Fruit fly (Drosophila melanogaster): ENCODE results near the gene msk.

Gene msk

DNA sequence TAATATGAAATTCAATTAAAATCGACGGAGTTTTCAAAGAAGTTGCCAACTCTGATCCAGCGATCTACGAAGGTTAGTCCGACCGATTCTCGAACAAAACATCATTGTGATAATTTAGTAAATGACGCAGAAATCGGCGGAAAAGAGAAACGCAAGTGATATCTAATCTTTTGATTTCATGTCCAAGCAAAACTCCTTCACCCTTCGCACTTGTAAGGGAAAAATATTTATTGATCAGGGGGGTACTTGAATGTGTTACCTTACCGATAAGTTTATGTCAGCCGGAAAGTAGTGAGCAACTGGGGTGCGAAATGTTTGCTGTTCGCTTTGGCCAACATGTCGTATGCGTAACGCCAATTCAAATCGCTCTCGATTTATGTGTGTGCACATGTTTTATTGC, 18.9 kb upstream of the msk start:
- TF ChIP-seq CG34376 (GFP tag; optimal IDR thresholded peaks at IDR 0.05) (peak; percentile 86), grn (GFP tag; optimal IDR thresholded peaks at IDR 0.05) (peak; percentile 28), sug (tag; optimal IDR thresholded peaks at IDR 0.05) (peak; percentile 91), YL-1 (GFP tag; optimal IDR thresholded peaks at IDR 0.05) (no peak), CG12942 (GFP tag; optimal IDR thresholded peaks at IDR 0.05) (no peak), exex (tag; optimal IDR thresholded peaks at IDR 0.05) (peak; percentile 74), mirr (GFP tag; optimal IDR thresholded peaks at IDR 0.05) (peak; percentile 64), pros (GFP tag; optimal IDR thresholded peaks at IDR 0.05) (no peak), HLH3B (GFP tag; IDR thresholded peaks at IDR 0.05) (no peak), crol (GFP tag; IDR thresholded peaks at IDR 0.05) (peak; percentile 28; the same call in 1 of the 2 replicates), dan (GFP tag; IDR thresholded peaks at IDR 0.05) (no peak), al (GFP tag; IDR thresholded peaks at IDR 0.05) (no peak), Pdp1 (GFP tag; optimal IDR thresholded peaks at IDR 0.05) (peak in 1 of 2 experiments; percentile 51), Med (GFP tag) (peak; percentile 33), lab (GFP tag; optimal IDR thresholded peaks at IDR 0.05) (peak; percentile 11), pb (GFP tag; optimal IDR thresholded peaks at IDR 0.05) (no peak), sr (GFP tag; IDR thresholded peaks at IDR 0.05) (0 out of 3 replicates have a peak, but pooled peaks have one; percentile 19), CG1832 (GFP tag; optimal IDR thresholded peaks at IDR 0.05) (no peak), Dad (GFP tag; optimal IDR thresholded peaks at IDR 0.05) (no peak), GATAe (GFP tag; conservative IDR thresholded peaks at IDR 0.05) (peak; percentile 28; the same call in 1 of the 2 replicates), NC2α (GFP tag; optimal IDR thresholded peaks at IDR 0.05) (no peak), Hmr (GFP tag; optimal IDR thresholded peaks at IDR 0.05) (no peak), cwo (GFP tag; optimal IDR thresholded peaks at IDR 0.05) (peak; percentile 2), shn (GFP tag; optimal IDR thresholded peaks at IDR 0.05) (no peak), hb (GFP tag; IDR thresholded peaks at IDR 0.05; ENCODE audit: partially characterized antibody) (no peak), zen (tag; optimal IDR thresholded peaks at IDR 0.05) (no peak), MTF-1 (GFP tag; optimal IDR thresholded peaks at IDR 0.05; ENCODE audit: borderline replicate concordance) (no peak), CG18619 (GFP tag; optimal IDR thresholded peaks at IDR 0.05) (no peak), prd (optimal IDR thresholded peaks at IDR 0.05) (no peak), prd (GFP tag; IDR thresholded peaks at IDR 0.05) (no peak), CG14860 (GFP tag; IDR thresholded peaks at IDR 0.05; ENCODE audit: partially characterized antibody) (no peak), Rfx (GFP tag; IDR thresholded peaks at IDR 0.05) (0 out of 2 replicates have a peak, but pooled peaks have one; percentile 17), sd (tag; optimal IDR thresholded peaks at IDR 0.05) (peak; percentile 65)

DNA sequence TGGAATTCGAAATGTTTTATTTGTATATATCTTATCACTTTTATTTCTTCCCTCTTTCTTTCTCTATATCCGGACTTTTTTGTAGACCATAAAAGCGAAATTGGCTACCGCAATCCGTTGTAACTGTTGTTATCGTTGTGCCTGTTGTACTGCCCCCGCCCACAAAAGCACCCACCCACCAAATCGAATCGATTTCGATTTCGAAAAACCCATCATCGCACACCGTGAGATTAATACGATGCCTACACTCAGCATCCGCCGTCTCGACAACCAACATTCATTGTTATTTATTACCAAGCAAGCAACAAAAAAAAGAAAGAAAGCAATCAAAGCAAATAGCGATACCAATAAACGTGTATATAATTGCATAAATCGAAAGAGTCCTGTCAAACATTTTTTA, 7.8 kb upstream of the msk start:
- TF ChIP-seq onecut (GFP tag; IDR thresholded peaks at IDR 0.05) (peak; percentile 65), esg (GFP tag; conservative IDR thresholded peaks at IDR 0.05) (no peak), CG13894 (tag; optimal IDR thresholded peaks at IDR 0.05) (peak; percentile 59)

DNA sequence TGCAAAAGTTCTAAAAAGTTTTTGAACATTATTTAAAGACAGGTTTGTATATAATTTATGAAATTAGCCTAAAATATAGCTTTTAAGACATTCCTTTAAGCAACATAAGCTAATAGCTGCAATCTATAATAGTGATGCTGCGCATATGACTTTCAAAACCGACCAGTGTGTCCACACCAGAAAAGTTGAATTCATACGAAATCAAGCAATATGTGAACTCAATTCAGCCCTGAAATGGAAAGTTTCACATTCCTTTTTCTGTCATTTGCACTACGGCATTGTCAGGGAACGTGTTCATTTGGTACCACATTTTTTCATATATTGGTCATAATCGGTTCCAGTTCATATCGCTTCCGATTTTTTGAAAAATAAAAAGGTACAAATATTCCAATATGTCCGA, 7.1 kb upstream of the msk start, which contains the start of gene fan:
fan (plus strand) TSS at position 247 of the 400 bp plus-strand sequence.
- TF ChIP-seq sob (GFP tag; IDR thresholded peaks at IDR 0.05) (no peak), CG9876 (GFP tag; optimal IDR thresholded peaks at IDR 0.05) (no peak), CG5245 (GFP tag; optimal IDR thresholded peaks at IDR 0.05) (no peak), CG30431 (GFP tag; optimal IDR thresholded peaks at IDR 0.05) (no peak), MTF-1 (GFP tag; optimal IDR thresholded peaks at IDR 0.05; ENCODE audit: borderline replicate concordance) (no peak), onecut (GFP tag; IDR thresholded peaks at IDR 0.05) (no peak), ATbp (GFP tag; optimal IDR thresholded peaks at IDR 0.05) (no peak), gro (GFP tag; optimal IDR thresholded peaks at IDR 0.05) (no peak), HHEX (GFP tag; optimal IDR thresholded peaks at IDR 0.05) (no peak), lbe (GFP tag; optimal IDR thresholded peaks at IDR 0.05) (no peak), Spps (tag; optimal IDR thresholded peaks at IDR 0.05) (no peak), CG4730 (GFP tag; IDR thresholded peaks at IDR 0.05) (no peak), CG8290 (GFP tag; optimal IDR thresholded peaks at IDR 0.05) (peak; percentile 57), CG8290 (tag; optimal IDR thresholded peaks at IDR 0.05) (no peak), Lpt (GFP tag; optimal IDR thresholded peaks at IDR 0.05) (no peak), CG7928 (GFP tag; optimal IDR thresholded peaks at IDR 0.05) (peak; percentile 46), Taf1 (GFP tag; IDR thresholded peaks at IDR 0.05) (no peak)

Measured in whole organism, embryonic.